Worm (Caenorhabditis elegans) whole organism, L1 larva: ENCODE measurements around the gene F16G10.1.
A peak's percentile ranks its signal among the peaks of the same experiment; 100 is the strongest.

ENCODE experiments used
- alr-1 ChIP-seq: fragments of 200-800 bp; sonication (Bioruptor generic); optimal IDR thresholded peaks from 2 replicates; lab custom pipeline; 2018; ENCODE audit warnings: borderline replicate concordance, mild to moderate bottlenecking, missing genetic modification characterization, missing compliant biosample characterization
- ceh-90 ChIP-seq: sonication (generic microtip); optimal IDR thresholded peaks from 2 replicates; lab custom pipeline; 2016; ENCODE audit warnings: missing genetic modification characterization, missing compliant biosample characterization
- ces-1 ChIP-seq: fragments of 150-350 bp; optimal IDR thresholded peaks from 2 replicates; lab custom pipeline; 2014; ENCODE audit warnings: missing biosample characterization, missing genetic modification reagents, missing genetic modification characterization
- efl-1 ChIP-seq, 4 experiments: fragments of 150-350 bp; optimal IDR thresholded peaks in 3 of 4; peaks in 1 of 4; 1 replicate in 1 of 4; 2 replicates in 3 of 4; lab custom pipeline; 2014; ENCODE audit warnings: missing biosample characterization in 2 of 4, missing genetic modification characterization in 2 of 4, missing genetic modification reagents in 2 of 4
- fkh-10 ChIP-seq: sonication (generic microtip); optimal IDR thresholded peaks from 2 replicates; lab custom pipeline; 2017; ENCODE audit warnings: missing biosample characterization, missing genetic modification reagents, missing genetic modification characterization
- fos-1 ChIP-seq: fragments of 150-350 bp; optimal IDR thresholded peaks from 2 replicates; lab custom pipeline; 2014; ENCODE audit warnings: missing biosample characterization, missing genetic modification characterization
- mep-1 ChIP-seq: fragments of 150-350 bp; optimal IDR thresholded peaks from 2 replicates; lab custom pipeline; 2014; ENCODE audit warnings: missing biosample characterization, missing genetic modification characterization
- nhr-11 ChIP-seq: fragments of 150-350 bp; optimal IDR thresholded peaks from 2 replicates; lab custom pipeline; 2014; ENCODE audit warnings: missing biosample characterization, missing genetic modification characterization
- nhr-76 ChIP-seq: sonication (generic microtip); optimal IDR thresholded peaks from 2 replicates; lab custom pipeline; 2017; ENCODE audit warnings: missing biosample characterization, missing genetic modification characterization
- pax-3 ChIP-seq: fragments of 200-800 bp; sonication (Bioruptor generic); optimal IDR thresholded peaks from 2 replicates; lab custom pipeline; 2018; ENCODE audit warnings: mild to moderate bottlenecking, missing genetic modification characterization, moderate library complexity, missing compliant biosample characterization
- sox-4 ChIP-seq: sonication (generic microtip); optimal IDR thresholded peaks from 2 replicates; lab custom pipeline; 2016; ENCODE audit warnings: missing genetic modification characterization, missing compliant biosample characterization
- sptf-1 ChIP-seq: fragments of 150-350 bp; optimal IDR thresholded peaks from 2 replicates; lab custom pipeline; 2014; ENCODE audit warnings: missing biosample characterization, missing genetic modification characterization
- zag-1 ChIP-seq: fragments of 150-350 bp; optimal IDR thresholded peaks from 2 replicates; lab custom pipeline; 2014; ENCODE audit warnings: missing biosample characterization, missing genetic modification characterization

DNA sequence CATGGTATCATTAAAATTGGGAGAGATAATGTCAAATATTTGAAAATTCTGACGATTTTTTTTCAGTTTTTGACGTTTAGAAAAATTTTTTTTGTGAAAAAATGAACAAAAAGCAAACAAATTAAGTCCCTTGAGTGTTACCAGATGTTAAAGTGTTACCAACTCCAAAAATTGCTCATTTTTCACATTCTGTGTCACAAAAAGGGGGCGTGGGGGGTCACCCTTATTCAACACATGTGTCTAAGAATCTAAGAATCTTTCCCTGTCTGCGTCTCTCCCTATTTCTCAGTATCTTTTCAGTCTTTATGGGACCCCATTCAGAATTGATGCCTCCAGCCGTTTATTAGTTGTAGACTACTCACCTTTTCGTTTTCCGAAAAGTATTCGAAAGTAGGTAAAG, 34.9 kb downstream of the F16G10.1 start:
- TF ChIP-seq mep-1 (tag; lab: Kevin White, UChicago) (no peak), nhr-76 (tag; lab: Kevin White, UChicago) (no peak), efl-1 (optimal IDR thresholded peaks at IDR 0.05; lab: Kevin White, UChicago) (no peak), efl-1 (GFP tag; optimal IDR thresholded peaks at IDR 0.05 in 1 of 2; lab: Kevin White, UChicago) (peak in 1 of 2 experiments; percentile 9), fos-1 (tag; lab: Kevin White, UChicago) (no peak), ces-1 (GFP tag; lab: Kevin White, UChicago) (no peak), ceh-90 (tag; lab: Kevin White, UChicago) (no peak), fkh-10 (GFP tag; lab: Kevin White, UChicago) (no peak), zag-1 (no peak), sox-4 (no peak), pax-3 (tag; lab: Kevin White, UChicago) (no peak), sptf-1 (tag; lab: Kevin White, UChicago) (no peak), alr-1 (no peak), nhr-11 (tag; lab: Kevin White, UChicago) (no peak)
